Worm (Caenorhabditis elegans): ENCODE data around the gene F15G9.6.

DNA sequence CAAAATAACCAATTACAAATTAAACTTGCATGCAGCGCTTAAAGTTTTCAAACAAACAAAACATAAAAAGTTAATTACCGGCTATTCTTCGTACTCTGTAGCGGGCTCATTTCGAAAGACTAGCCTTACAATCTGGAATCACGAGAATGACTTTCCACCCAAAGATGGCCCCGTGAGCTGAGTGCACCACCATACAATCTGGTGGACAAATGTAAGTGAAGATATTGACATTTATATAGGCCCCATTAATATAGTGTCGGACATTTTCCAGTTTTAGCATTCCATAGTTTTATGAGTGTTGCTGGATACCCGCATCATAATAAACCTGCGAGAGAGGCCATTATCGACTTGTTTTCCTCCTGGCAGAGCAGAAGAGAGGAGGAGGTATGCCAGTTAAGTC, 45.0 kb downstream of the F15G9.6 start:
- TF ChIP-seq ceh-90 (tag; optimal IDR thresholded peaks at IDR 0.05) (no peak), nhr-237 (tag; optimal IDR thresholded peaks at IDR 0.05) (no peak)

All from whole organism, L1 larva.